Worm (Caenorhabditis elegans) whole organism, young adult: ENCODE results near the gene R01H2.1.

Experiments
- F10E7.11 ChIP-seq: sonication (generic microtip); optimal IDR thresholded peaks from 2 replicates; lab custom pipeline; 2017; ENCODE audit warnings: mild to moderate bottlenecking, missing genetic modification characterization, moderate library complexity, missing compliant biosample characterization
- efl-1 ChIP-seq: fragments of 150-350 bp; optimal IDR thresholded peaks from 2 replicates; lab custom pipeline; 2014; ENCODE audit warnings: missing biosample characterization, missing genetic modification reagents, missing genetic modification characterization
- hmg-1.2 ChIP-seq: fragments of 200-800 bp; sonication (Bioruptor generic); IDR thresholded peaks from 2 replicates; pipeline ENCODE4 v1.3.6; 2022; ENCODE audit warnings: missing genetic modification reagents, missing genetic modification characterization, missing compliant biosample characterization
- lin-35 ChIP-seq, 3 experiments: fragments of 150-350 bp in 2 of 3; sonication (generic microtip) in 1 of 3; optimal IDR thresholded peaks; 2 replicates each; lab custom pipeline; 2014 to 2018; ENCODE audit warnings: missing biosample characterization in 3 of 3, missing genetic modification characterization in 3 of 3, missing genetic modification reagents in 3 of 3
- lsy-27 ChIP-seq: sonication (generic microtip); optimal IDR thresholded peaks from 2 replicates; lab custom pipeline; 2017; ENCODE audit warnings: missing genetic modification characterization, mild to moderate bottlenecking, missing compliant biosample characterization, antibody characterized with exemption, missing genotype, borderline replicate concordance; ENCODE audit not compliant: insufficient read depth
- nfyb-1 ChIP-seq: fragments of 200-800 bp; sonication (Bioruptor generic); IDR thresholded peaks from 2 replicates; pipeline ENCODE4 v1.3.6; 2022; ENCODE audit warnings: missing genetic modification reagents, missing genetic modification characterization, missing compliant biosample characterization
- sptf-2 ChIP-seq: fragments of 200-800 bp; sonication (Bioruptor generic); optimal IDR thresholded peaks from 2 replicates; lab custom pipeline; 2018; ENCODE audit warnings: mild to moderate bottlenecking, missing genetic modification characterization, missing compliant biosample characterization
- unc-130 ChIP-seq: sonication (generic microtip); optimal IDR thresholded peaks from 2 replicates; lab custom pipeline; 2016; ENCODE audit warnings: missing genetic modification reagents, missing genetic modification characterization, missing compliant biosample characterization

DNA sequence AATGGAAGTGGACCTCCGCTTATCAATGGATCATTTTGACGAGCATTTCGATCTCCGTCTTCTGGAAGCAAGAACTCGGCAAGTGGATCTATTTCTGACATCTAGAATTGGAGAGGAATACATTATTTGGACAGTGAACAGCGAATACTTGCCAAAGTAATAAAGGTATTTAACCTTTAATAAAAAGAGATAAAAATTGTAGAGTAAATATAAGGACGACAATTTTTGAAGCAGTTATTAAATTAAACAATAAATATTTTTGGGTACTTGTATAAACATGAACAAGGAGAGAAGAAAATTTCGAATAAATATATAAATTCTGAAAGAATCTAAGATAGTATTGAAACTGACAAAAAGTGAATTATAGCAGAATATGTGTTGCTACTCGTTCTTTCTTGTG is 9.8 kb downstream of the R01H2.1 start, which contains the start of gene lin-37:
- no peak for TF ChIP-seq unc-130 (GFP tag; lab: Kevin White, UChicago)
- TF ChIP-seq efl-1: no peak
- no peak for TF ChIP-seq lsy-27 (tag; lab: Kevin White, UChicago)
- TF ChIP-seq sptf-2: no peak
- TF ChIP-seq hmg-1.2: no peak
- TF ChIP-seq lin-35 (GFP tag; optimal IDR thresholded peaks at IDR 0.05; lab: Kevin White, UChicago): no peak
- TF ChIP-seq nfyb-1 (GFP tag; lab: Robert Waterston, UW): no peak
- TF ChIP-seq F10E7.11: no peak
